Worm (Caenorhabditis elegans): ENCODE data around the gene srh-74.

Gene srh-74

DNA sequence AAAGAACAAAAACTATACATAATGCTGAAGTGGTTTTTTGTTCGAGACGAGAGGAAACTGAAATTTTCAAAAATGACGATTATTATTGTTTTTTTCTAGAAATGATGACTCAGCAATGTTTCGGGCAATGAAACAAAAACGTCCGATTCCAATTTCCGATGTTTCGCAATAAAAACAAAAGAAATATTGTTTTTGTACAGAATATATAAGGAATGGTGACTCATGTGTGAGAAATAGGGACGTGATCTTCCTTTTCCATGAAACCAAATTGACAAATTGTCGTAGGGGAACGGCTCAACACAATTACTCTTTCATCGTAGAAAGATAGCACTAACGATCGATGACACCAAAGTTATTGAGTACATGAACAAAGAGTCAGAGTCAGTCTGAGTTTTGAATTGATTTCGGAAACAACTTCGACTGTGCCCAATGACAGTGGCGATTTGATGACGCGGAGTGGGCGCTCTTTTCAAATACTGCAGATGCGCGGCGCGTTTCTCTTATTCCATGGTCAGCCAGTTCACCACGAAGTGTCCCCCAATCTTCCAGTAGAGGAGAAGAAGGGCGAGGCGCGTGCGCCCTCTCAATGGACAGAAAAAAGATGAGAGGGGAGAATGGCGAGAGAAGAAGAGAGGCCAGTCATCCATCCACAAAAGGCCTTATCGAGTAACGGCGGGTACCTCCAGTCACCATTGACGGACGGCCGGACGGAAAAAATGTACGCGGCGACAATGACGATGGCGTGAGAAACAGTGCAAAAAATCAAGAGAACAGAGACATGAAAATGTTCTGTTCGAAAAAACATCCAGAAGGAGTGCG, 26.8 kb upstream of the srh-74 start:
- TF ChIP-seq ztf-3 (GFP tag; optimal IDR thresholded peaks at IDR 0.05) (no peak), K12H6.12 (tag; optimal IDR thresholded peaks at IDR 0.05) (peak; percentile 31), ztf-28 (GFP tag; IDR thresholded peaks at IDR 0.05) (0 out of 2 replicates have a peak, but pooled peaks have one; percentile 61), nfyb-1 (GFP tag; IDR thresholded peaks at IDR 0.05) (peak; percentile 37; the same call in 1 of the 2 replicates), lin-35 (GFP tag; optimal IDR thresholded peaks at IDR 0.05) (no peak), ceh-40 (GFP tag; IDR thresholded peaks at IDR 0.05) (0 out of 2 replicates have a peak, but pooled peaks have one; percentile 6), lin-26 (GFP tag; IDR thresholded peaks at IDR 0.05) (peak; percentile 15; the same call in 1 of the 2 replicates), attf-5 (GFP tag; optimal IDR thresholded peaks at IDR 0.05) (peak; percentile 29), somi-1 (GFP tag; optimal IDR thresholded peaks at IDR 0.05) (peak; percentile 23), zfh-2 (GFP tag; conservative IDR thresholded peaks at IDR 0.05) (peak; percentile 91), nhr-27 (tag; optimal IDR thresholded peaks at IDR 0.05) (peak; percentile 9), cebp-1 (GFP tag; IDR thresholded peaks at IDR 0.05) (no peak; the same call in 1 of the 2 replicates), cebp-1 (tag; optimal IDR thresholded peaks at IDR 0.05) (peak; percentile 61), hrde-1 (tag; optimal IDR thresholded peaks at IDR 0.05; ENCODE audit: borderline replicate concordance) (no peak), mcd-1 (GFP tag; IDR thresholded peaks at IDR 0.05) (peak; percentile 43; the same call in 1 of the 2 replicates), ccch-3 (GFP tag; optimal IDR thresholded peaks at IDR 0.05) (no peak), Y56A3A.18 (GFP tag; IDR thresholded peaks at IDR 0.05) (peak; percentile 42; the same call in 1 of the 2 replicates), bed-2 (GFP tag; IDR thresholded peaks at IDR 0.05) (no peak), ceh-27 (GFP tag; optimal IDR thresholded peaks at IDR 0.05) (peak; percentile 73), pbrm-1 (GFP tag; IDR thresholded peaks at IDR 0.05) (peak; percentile 28)

DNA sequence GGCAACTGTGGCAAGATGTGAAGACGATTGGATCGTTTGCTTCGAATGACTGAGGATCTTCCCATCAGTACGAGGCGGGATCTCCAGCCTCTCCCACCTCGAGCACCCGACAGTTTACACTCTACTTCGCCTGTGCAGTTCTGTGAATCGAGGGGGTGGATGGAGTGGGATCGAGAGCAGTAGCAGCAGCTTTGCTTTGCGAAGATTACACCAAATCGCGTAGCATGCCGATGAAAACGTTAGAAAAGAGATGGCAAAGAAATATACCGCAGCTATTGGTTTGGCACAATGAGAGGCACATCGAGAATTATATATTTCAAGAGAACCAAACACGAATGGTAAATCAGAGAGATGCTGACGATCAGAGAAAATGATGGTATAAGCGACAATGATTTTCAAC, 25.9 kb upstream of the srh-74 start, which contains the start of gene act-3:
TSS of gene act-3 (minus strand) at position 51 of the 400 bp plus-strand sequence.
- no peak for TF ChIP-seq xnd-1 (tag; optimal IDR thresholded peaks at IDR 0.05)
- peak; percentile 7 for TF ChIP-seq chd-7 (tag; optimal IDR thresholded peaks at IDR 0.05)
- 0 out of 2 replicates have a peak, but pooled peaks have one; percentile 24 for TF ChIP-seq pbrm-1 (GFP tag; IDR thresholded peaks at IDR 0.05)
- TF ChIP-seq repo-1 (tag; optimal IDR thresholded peaks at IDR 0.05): peak; percentile 8

DNA sequence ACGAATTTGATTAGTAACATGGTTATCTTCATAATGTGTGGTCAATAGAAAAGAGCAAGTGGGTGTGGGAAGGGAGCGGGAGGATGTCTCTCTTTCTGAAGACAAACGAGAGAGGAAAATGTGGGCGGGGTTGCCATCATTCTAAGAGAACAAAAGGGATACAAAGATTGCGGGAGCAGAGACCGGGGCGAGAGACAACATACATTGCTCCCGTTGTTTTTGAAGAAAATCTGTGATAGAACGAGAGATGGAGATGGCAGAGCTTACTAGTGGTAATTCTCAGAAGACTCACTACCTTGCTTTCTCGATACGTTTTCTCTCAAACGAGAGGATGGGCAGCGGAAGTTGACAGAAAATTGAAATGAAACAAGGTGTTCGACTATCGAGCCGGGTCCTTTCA, 24.8 kb upstream of the srh-74 start:
- TF ChIP-seq Y79H2A.3 (GFP tag; conservative IDR thresholded peaks at IDR 0.05): no peak
- no peak for TF ChIP-seq hmg-1.2 (GFP tag; IDR thresholded peaks at IDR 0.05)
- TF ChIP-seq nhr-90 (tag; optimal IDR thresholded peaks at IDR 0.05): no peak
- no peak for TF ChIP-seq lin-54 (GFP tag; optimal IDR thresholded peaks at IDR 0.05)
- no peak for TF ChIP-seq attf-6 (GFP tag; IDR thresholded peaks at IDR 0.05)
- TF ChIP-seq T07F8.4 (tag; optimal IDR thresholded peaks at IDR 0.05): no peak
- no peak for TF ChIP-seq aptf-2 (GFP tag; conservative IDR thresholded peaks at IDR 0.05)
- TF ChIP-seq let-607 (tag; optimal IDR thresholded peaks at IDR 0.05): no peak
- no peak for TF ChIP-seq unc-130 (GFP tag; optimal IDR thresholded peaks at IDR 0.05)
- TF ChIP-seq atf-7 (tag; optimal IDR thresholded peaks at IDR 0.05): no peak
- no peak for TF ChIP-seq B0261.1 (tag; optimal IDR thresholded peaks at IDR 0.05)
- no peak for TF ChIP-seq ztf-22 (GFP tag; optimal IDR thresholded peaks at IDR 0.05)
- no peak for TF ChIP-seq C06A6.2 (GFP tag; conservative IDR thresholded peaks at IDR 0.05)
- no peak for TF ChIP-seq K12H6.12 (tag; optimal IDR thresholded peaks at IDR 0.05)
- no peak for TF ChIP-seq pbrm-1 (GFP tag; IDR thresholded peaks at IDR 0.05)
- TF ChIP-seq ztf-25 (GFP tag; IDR thresholded peaks at IDR 0.05): no peak
